Fruit fly (Drosophila melanogaster) whole organism, prepupa: ENCODE results near the gene beta4GalT7.

Source experiments
- Blimp-1 ChIP-seq: fragments of 200-800 bp; sonication (Bioruptor generic); optimal IDR thresholded peaks from 3 replicates; lab custom pipeline; 2017; ENCODE audit warnings: missing biosample characterization, missing genetic modification characterization, mild to moderate bottlenecking, moderate library complexity, missing genetic modification reagents
- CG10631 ChIP-seq: fragments of 200-800 bp; sonication (Bioruptor generic); optimal IDR thresholded peaks from 2 replicates; lab custom pipeline; 2016; ENCODE audit warnings: missing biosample characterization, missing genetic modification characterization
- CG11294 ChIP-seq: fragments of 200-800 bp; sonication (Bioruptor generic); IDR thresholded peaks from 2 replicates; pipeline ENCODE4 v1.3.6; 2022; ENCODE audit warnings: missing biosample characterization, missing genetic modification characterization
- CG11762 ChIP-seq: fragments of 200-800 bp; sonication (Bioruptor generic); optimal IDR thresholded peaks from 3 replicates; lab custom pipeline; 2016; ENCODE audit warnings: missing biosample characterization, missing genetic modification characterization; ENCODE audit not compliant: insufficient read depth
- CG11902 ChIP-seq: fragments of 200-800 bp; sonication (Bioruptor generic); optimal IDR thresholded peaks from 3 replicates; lab custom pipeline; 2016; ENCODE audit warnings: missing biosample characterization, missing genetic modification characterization
- CG15336 ChIP-seq: fragments of 200-800 bp; sonication (Bioruptor generic); IDR thresholded peaks from 2 replicates; pipeline ENCODE4 v1.3.6; 2022; ENCODE audit warnings: missing biosample characterization, missing genetic modification characterization
- CG1621 ChIP-seq: fragments of 200-800 bp; sonication (Bioruptor generic); optimal IDR thresholded peaks from 3 replicates; lab custom pipeline; 2018; ENCODE audit warnings: missing biosample characterization, mild to moderate bottlenecking, missing genetic modification characterization
- CG16779 ChIP-seq: fragments of 200-800 bp; sonication (Bioruptor generic); optimal IDR thresholded peaks from 3 replicates; lab custom pipeline; 2017; ENCODE audit warnings: missing biosample characterization, mild to moderate bottlenecking, missing genetic modification characterization
- CG3032 ChIP-seq: fragments of 200-800 bp; optimal IDR thresholded peaks from 2 replicates; lab custom pipeline; 2019; ENCODE audit warnings: missing biosample characterization, mild to moderate bottlenecking, missing genetic modification characterization, moderate library complexity
- CG32006 ChIP-seq: fragments of 200-800 bp; sonication (Bioruptor generic); optimal IDR thresholded peaks from 3 replicates; lab custom pipeline; 2017; ENCODE audit warnings: missing biosample characterization, mild to moderate bottlenecking, missing genetic modification characterization
- CG34406 ChIP-seq: fragments of 200-800 bp; sonication (Bioruptor generic); optimal IDR thresholded peaks from 3 replicates; lab custom pipeline; 2016; ENCODE audit warnings: missing biosample characterization, missing genetic modification characterization
- CG3919 ChIP-seq: fragments of 200-800 bp; sonication (Bioruptor generic); optimal IDR thresholded peaks from 3 replicates; lab custom pipeline; 2016; ENCODE audit warnings: missing biosample characterization, missing genetic modification characterization
- CG4318 ChIP-seq: fragments of 200-800 bp; sonication (Bioruptor generic); optimal IDR thresholded peaks from 3 replicates; lab custom pipeline; 2017; ENCODE audit warnings: missing biosample characterization, mild to moderate bottlenecking, missing genetic modification characterization
- CG6163 ChIP-seq: fragments of 200-800 bp; sonication (Bioruptor generic); IDR thresholded peaks from 3 replicates; pipeline ENCODE4 v1.3.6; 2022; ENCODE audit warnings: missing biosample characterization, missing genetic modification characterization
- CG6276 ChIP-seq: fragments of 200-800 bp; sonication (Bioruptor generic); optimal IDR thresholded peaks from 2 replicates; lab custom pipeline; 2017; ENCODE audit warnings: missing biosample characterization, mild to moderate bottlenecking, missing genetic modification characterization
- CG6792 ChIP-seq: fragments of 200-800 bp; sonication (Bioruptor generic); optimal IDR thresholded peaks from 3 replicates; lab custom pipeline; 2016; ENCODE audit warnings: missing biosample characterization, missing genetic modification characterization
- CG6808 ChIP-seq: fragments of 200-800 bp; sonication (Bioruptor generic); optimal IDR thresholded peaks from 3 replicates; lab custom pipeline; 2017; ENCODE audit warnings: missing biosample characterization, missing genetic modification characterization, mild to moderate bottlenecking, moderate library complexity, missing genetic modification reagents
- CG6854 ChIP-seq: fragments of 200-800 bp; sonication (Bioruptor generic); optimal IDR thresholded peaks from 2 replicates; lab custom pipeline; 2017; ENCODE audit warnings: missing biosample characterization, mild to moderate bottlenecking, missing genetic modification characterization
- CG8119 ChIP-seq: fragments of 200-800 bp; sonication (Bioruptor generic); IDR thresholded peaks from 3 replicates; pipeline ENCODE4 v1.3.6; 2022; ENCODE audit warnings: missing biosample characterization, missing genetic modification characterization
- CG8319 ChIP-seq: fragments of 200-800 bp; sonication (Bioruptor generic); optimal IDR thresholded peaks from 3 replicates; lab custom pipeline; 2016; ENCODE audit warnings: missing biosample characterization, missing genetic modification characterization
- Eip75B ChIP-seq: fragments of 200-800 bp; sonication (Bioruptor generic); optimal IDR thresholded peaks from 3 replicates; lab custom pipeline; 2016; ENCODE audit warnings: missing biosample characterization, missing genetic modification characterization
- Eip78C ChIP-seq: fragments of 200-800 bp; sonication (Bioruptor generic); peaks from one replicate; lab custom pipeline; 2016; ENCODE audit warnings: missing biosample characterization, missing genetic modification characterization
- Ets96B ChIP-seq: fragments of 200-800 bp; optimal IDR thresholded peaks from 2 replicates; lab custom pipeline; 2019; ENCODE audit warnings: missing biosample characterization, mild to moderate bottlenecking, missing genetic modification characterization, moderate library complexity
- Hr38 ChIP-seq: sonication (Bioruptor generic); optimal IDR thresholded peaks from 2 replicates; lab custom pipeline; 2016; ENCODE audit warnings: missing biosample characterization, missing genetic modification characterization
- Met ChIP-seq: fragments of 200-800 bp; sonication (Bioruptor generic); optimal IDR thresholded peaks from 3 replicates; lab custom pipeline; 2016; ENCODE audit warnings: missing biosample characterization, missing genetic modification characterization
- OdsH ChIP-seq: fragments of 200-800 bp; sonication (Bioruptor generic); optimal IDR thresholded peaks from 3 replicates; lab custom pipeline; 2016; ENCODE audit warnings: missing biosample characterization, missing genetic modification characterization
- Smox ChIP-seq: fragments of 200-800 bp; sonication (Bioruptor generic); optimal IDR thresholded peaks from 3 replicates; lab custom pipeline; 2016; ENCODE audit warnings: missing biosample characterization, missing genetic modification characterization
- Sox102F ChIP-seq: fragments of 200-800 bp; sonication (Bioruptor generic); optimal IDR thresholded peaks from 2 replicates; lab custom pipeline; 2016; ENCODE audit warnings: missing biosample characterization, mild to moderate bottlenecking, missing genetic modification characterization
- Sox14 ChIP-seq: fragments of 200-800 bp; sonication (Bioruptor generic); optimal IDR thresholded peaks from 3 replicates; lab custom pipeline; 2016; ENCODE audit warnings: missing biosample characterization, missing genetic modification characterization
- Sox15 ChIP-seq: fragments of 200-800 bp; sonication (Bioruptor generic); optimal IDR thresholded peaks from 3 replicates; lab custom pipeline; 2016; ENCODE audit warnings: missing biosample characterization, missing genetic modification characterization
- dac ChIP-seq: fragments of 200-800 bp; sonication (Bioruptor generic); optimal IDR thresholded peaks from 2 replicates; lab custom pipeline; 2017; ENCODE audit warnings: missing biosample characterization, mild to moderate bottlenecking, missing genetic modification characterization
- dsx ChIP-seq: fragments of 200-800 bp; optimal IDR thresholded peaks from 3 replicates; lab custom pipeline; 2019; ENCODE audit warnings: missing biosample characterization, mild to moderate bottlenecking, missing genetic modification characterization, moderate library complexity; ENCODE audit not compliant: poor library complexity, severe bottlenecking
- eg ChIP-seq: fragments of 200-800 bp; sonication (Bioruptor generic); IDR thresholded peaks from 3 replicates; pipeline ENCODE4 v1.3.6; 2022; ENCODE audit warnings: missing biosample characterization, missing genetic modification characterization
- esn ChIP-seq: fragments of 200-800 bp; sonication (Bioruptor generic); optimal IDR thresholded peaks from 2 replicates; lab custom pipeline; 2016; ENCODE audit warnings: missing biosample characterization, mild to moderate bottlenecking, missing genetic modification characterization, moderate library complexity
- fkh ChIP-seq: fragments of 200-800 bp; sonication (Bioruptor generic); optimal IDR thresholded peaks from 3 replicates; lab custom pipeline; 2017; ENCODE audit warnings: missing biosample characterization, mild to moderate bottlenecking, missing genetic modification characterization, moderate library complexity
- pdm3 ChIP-seq: fragments of 200-800 bp; sonication (Bioruptor generic); optimal IDR thresholded peaks from 3 replicates; lab custom pipeline; 2016; ENCODE audit warnings: missing biosample characterization, missing genetic modification characterization
- salr ChIP-seq, 2 experiments: fragments of 200-800 bp; sonication (Bioruptor generic); optimal IDR thresholded peaks; 3 replicates each; lab custom pipeline; 2016 to 2018; ENCODE audit warnings: missing biosample characterization in 2 of 2, missing genetic modification characterization in 2 of 2, mild to moderate bottlenecking in 1 of 2
- spab ChIP-seq: fragments of 200-800 bp; sonication (Bioruptor generic); optimal IDR thresholded peaks from 2 replicates; lab custom pipeline; 2017; ENCODE audit warnings: missing biosample characterization, mild to moderate bottlenecking, missing genetic modification characterization, missing genetic modification reagents
- topi ChIP-seq: fragments of 200-800 bp; sonication (Bioruptor generic); optimal IDR thresholded peaks from 3 replicates; lab custom pipeline; 2016; ENCODE audit warnings: missing biosample characterization, missing genetic modification characterization
- vri ChIP-seq: fragments of 200-800 bp; sonication (Bioruptor generic); optimal IDR thresholded peaks from 3 replicates; lab custom pipeline; 2016; ENCODE audit warnings: missing biosample characterization, mild to moderate bottlenecking, missing genetic modification characterization

The beta4GalT7 gene

DNA sequence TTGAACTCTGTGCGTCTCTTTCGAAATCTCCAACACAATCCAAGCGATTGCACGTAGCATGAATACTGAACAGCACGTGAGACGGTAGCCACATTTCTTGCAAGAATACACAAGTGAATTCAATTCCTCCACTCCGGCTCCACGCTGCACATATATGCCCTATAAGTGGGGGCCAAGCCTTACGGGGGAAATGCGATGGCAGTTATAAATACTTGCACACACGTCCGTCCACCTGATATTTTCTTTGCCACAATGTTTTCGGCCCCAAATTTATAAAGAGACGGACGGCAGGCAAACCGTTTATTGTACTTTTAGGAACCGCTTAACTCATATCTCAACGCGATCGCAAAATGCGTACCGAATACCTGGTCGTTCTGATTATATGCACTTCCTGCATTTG, 23.0 kb downstream of the beta4GalT7 start, which contains the start of gene CG11786:
TSS of gene CG11786 (plus strand) at position 301 of the 400 bp plus-strand sequence.
- TF ChIP-seq CG8319 (no peak), Blimp-1 (GFP tag; lab: Kevin White, UChicago) (peak; percentile 19)

DNA sequence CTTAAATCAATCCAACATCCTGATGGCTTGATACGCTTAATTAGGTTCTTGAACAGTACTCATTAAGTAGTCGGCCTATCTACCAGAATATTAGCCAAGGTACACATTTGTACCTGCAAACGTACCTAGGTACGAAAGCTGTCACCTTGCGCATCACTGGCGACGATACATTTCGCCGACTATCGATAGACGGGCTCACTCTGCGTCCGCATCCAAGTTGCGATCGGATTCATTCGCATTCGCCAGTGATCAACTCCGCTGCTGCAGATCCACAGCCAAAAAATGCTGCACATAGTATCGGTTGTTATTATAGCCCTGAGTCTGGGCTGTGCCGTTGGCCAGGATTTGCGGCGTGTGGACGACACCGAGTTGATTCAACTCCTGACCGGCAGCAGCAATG, 24.4 kb downstream of the beta4GalT7 start, which contains the start of gene CG11790:
TSS of gene CG11790 (plus strand) at position 203 of the 400 bp plus-strand sequence.
- no peak for TF ChIP-seq Sox15
- TF ChIP-seq esn: peak; percentile 34
- TF ChIP-seq Met: no peak
- TF ChIP-seq CG11762 (GFP tag; lab: Kevin White, UChicago): no peak
- no peak for TF ChIP-seq CG3919 (GFP tag; lab: Kevin White, UChicago)
- no peak for TF ChIP-seq pdm3 (GFP tag; lab: Kevin White, UChicago)
- no peak for TF ChIP-seq dac (GFP tag; lab: Kevin White, UChicago)
- TF ChIP-seq Eip75B: peak; percentile 11
- peak; percentile 22 for TF ChIP-seq Eip78C
- no peak for TF ChIP-seq CG11902
- TF ChIP-seq CG4318 (GFP tag; lab: Kevin White, UChicago): no peak
- TF ChIP-seq OdsH: no peak
- TF ChIP-seq CG6854 (GFP tag; lab: Kevin White, UChicago): peak; percentile 5
- TF ChIP-seq CG3032: no peak
- TF ChIP-seq CG6276 (GFP tag; lab: Kevin White, UChicago): no peak
- TF ChIP-seq CG34406: no peak
- no peak for TF ChIP-seq Hr38 (GFP tag; lab: Kevin White, UChicago)
- TF ChIP-seq salr (GFP tag; optimal IDR thresholded peaks at IDR 0.05; lab: Kevin White, UChicago): no peak
- TF ChIP-seq CG8319: no peak
- TF ChIP-seq Sox102F: no peak
- no peak for TF ChIP-seq CG15336 (GFP tag; lab: Robert Waterston, UW)
- no peak for TF ChIP-seq CG6163 (GFP tag; lab: Robert Waterston, UW)
- TF ChIP-seq CG6792 (GFP tag; lab: Kevin White, UChicago): no peak
- TF ChIP-seq CG1621 (tag; lab: Kevin White, UChicago): peak; percentile 54
- no peak for TF ChIP-seq CG8119 (GFP tag; lab: Robert Waterston, UW)
- TF ChIP-seq Ets96B (tag; lab: Kevin White, UChicago): no peak
- TF ChIP-seq CG32006: no peak
- TF ChIP-seq fkh: no peak
- no peak for TF ChIP-seq CG10631 (GFP tag; lab: Kevin White, UChicago)
- no peak for TF ChIP-seq Sox14 (GFP tag; lab: Kevin White, UChicago)
- TF ChIP-seq vri (GFP tag; lab: Kevin White, UChicago): no peak
- no peak for TF ChIP-seq CG6808 (GFP tag; lab: Kevin White, UChicago)
- TF ChIP-seq topi (GFP tag; lab: Kevin White, UChicago): peak; percentile 11
- TF ChIP-seq CG16779: no peak
- TF ChIP-seq eg (GFP tag; lab: Robert Waterston, UW): no peak
- no peak for TF ChIP-seq CG11294 (GFP tag; lab: Robert Waterston, UW)
- no peak for TF ChIP-seq Smox (GFP tag; lab: Kevin White, UChicago)
- TF ChIP-seq dsx (GFP tag; lab: Kevin White, UChicago): no peak
- TF ChIP-seq spab: no peak

DNA sequence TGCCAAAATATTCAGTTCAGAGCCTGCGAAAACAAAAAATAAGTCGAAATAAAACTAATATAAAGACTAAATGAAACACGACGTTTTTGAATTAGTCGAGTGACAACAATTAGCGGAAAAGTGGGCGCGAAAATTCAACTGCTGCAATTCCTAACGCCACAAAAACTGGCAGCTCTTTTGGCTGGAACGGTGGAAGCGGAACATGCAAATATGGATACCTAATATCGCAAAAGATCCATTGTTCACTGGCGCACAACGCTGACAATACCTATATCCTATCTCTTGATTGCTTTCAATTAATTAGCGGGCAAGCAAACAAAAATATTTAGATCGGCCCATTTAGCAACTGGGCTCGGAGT, 26.3 kb downstream of the beta4GalT7 start, which contains the start of gene CG11791:
TSS of gene CG11791 (plus strand) at position 234 of the 359 bp plus-strand sequence.
- no peak for TF ChIP-seq Sox15
- TF ChIP-seq Smox (GFP tag; lab: Kevin White, UChicago): no peak
- no peak for TF ChIP-seq OdsH
- no peak for TF ChIP-seq CG34406
- TF ChIP-seq vri (GFP tag; lab: Kevin White, UChicago): no peak
- no peak for TF ChIP-seq CG10631 (GFP tag; lab: Kevin White, UChicago)
